Fruit fly (Drosophila melanogaster) whole organism, prepupa: Measurements from ENCODE around the gene rump.

Source experiments
- CG11294 ChIP-seq: fragments of 200-800 bp; sonication (Bioruptor generic); IDR thresholded peaks from 2 replicates; pipeline ENCODE4 v1.3.6; 2022; ENCODE audit warnings: missing biosample characterization, missing genetic modification characterization
- CG11762 ChIP-seq: fragments of 200-800 bp; sonication (Bioruptor generic); optimal IDR thresholded peaks from 3 replicates; lab custom pipeline; 2016; ENCODE audit warnings: missing biosample characterization, missing genetic modification characterization; ENCODE audit not compliant: insufficient read depth
- CG15336 ChIP-seq: fragments of 200-800 bp; sonication (Bioruptor generic); IDR thresholded peaks from 2 replicates; pipeline ENCODE4 v1.3.6; 2022; ENCODE audit warnings: missing biosample characterization, missing genetic modification characterization
- CG1621 ChIP-seq: fragments of 200-800 bp; sonication (Bioruptor generic); optimal IDR thresholded peaks from 3 replicates; lab custom pipeline; 2018; ENCODE audit warnings: missing biosample characterization, mild to moderate bottlenecking, missing genetic modification characterization
- CG16779 ChIP-seq: fragments of 200-800 bp; sonication (Bioruptor generic); optimal IDR thresholded peaks from 3 replicates; lab custom pipeline; 2017; ENCODE audit warnings: missing biosample characterization, mild to moderate bottlenecking, missing genetic modification characterization
- CG3032 ChIP-seq: fragments of 200-800 bp; optimal IDR thresholded peaks from 2 replicates; lab custom pipeline; 2019; ENCODE audit warnings: missing biosample characterization, mild to moderate bottlenecking, missing genetic modification characterization, moderate library complexity
- CG31627 ChIP-seq: fragments of 200-800 bp; sonication (Bioruptor generic); optimal IDR thresholded peaks from 3 replicates; lab custom pipeline; 2016; ENCODE audit warnings: missing biosample characterization, missing genetic modification characterization
- CG34406 ChIP-seq: fragments of 200-800 bp; sonication (Bioruptor generic); optimal IDR thresholded peaks from 3 replicates; lab custom pipeline; 2016; ENCODE audit warnings: missing biosample characterization, missing genetic modification characterization
- CG4318 ChIP-seq: fragments of 200-800 bp; sonication (Bioruptor generic); optimal IDR thresholded peaks from 3 replicates; lab custom pipeline; 2017; ENCODE audit warnings: missing biosample characterization, mild to moderate bottlenecking, missing genetic modification characterization
- CG6163 ChIP-seq: fragments of 200-800 bp; sonication (Bioruptor generic); IDR thresholded peaks from 3 replicates; pipeline ENCODE4 v1.3.6; 2022; ENCODE audit warnings: missing biosample characterization, missing genetic modification characterization
- CG6792 ChIP-seq: fragments of 200-800 bp; sonication (Bioruptor generic); optimal IDR thresholded peaks from 3 replicates; lab custom pipeline; 2016; ENCODE audit warnings: missing biosample characterization, missing genetic modification characterization
- CG6808 ChIP-seq: fragments of 200-800 bp; sonication (Bioruptor generic); optimal IDR thresholded peaks from 3 replicates; lab custom pipeline; 2017; ENCODE audit warnings: missing biosample characterization, missing genetic modification characterization, mild to moderate bottlenecking, moderate library complexity, missing genetic modification reagents
- CG6854 ChIP-seq: fragments of 200-800 bp; sonication (Bioruptor generic); optimal IDR thresholded peaks from 2 replicates; lab custom pipeline; 2017; ENCODE audit warnings: missing biosample characterization, mild to moderate bottlenecking, missing genetic modification characterization
- CG7368 ChIP-seq: fragments of 200-800 bp; sonication (Bioruptor generic); optimal IDR thresholded peaks from 3 replicates; lab custom pipeline; 2016; ENCODE audit warnings: missing biosample characterization, missing genetic modification characterization
- CG8119 ChIP-seq: fragments of 200-800 bp; sonication (Bioruptor generic); IDR thresholded peaks from 3 replicates; pipeline ENCODE4 v1.3.6; 2022; ENCODE audit warnings: missing biosample characterization, missing genetic modification characterization
- CG8319 ChIP-seq: fragments of 200-800 bp; sonication (Bioruptor generic); optimal IDR thresholded peaks from 3 replicates; lab custom pipeline; 2016; ENCODE audit warnings: missing biosample characterization, missing genetic modification characterization
- CG9139 ChIP-seq: fragments of 200-800 bp; sonication (Bioruptor generic); optimal IDR thresholded peaks from 3 replicates; lab custom pipeline; 2017; ENCODE audit warnings: missing biosample characterization, mild to moderate bottlenecking, missing genetic modification characterization
- Eip78C ChIP-seq: fragments of 200-800 bp; sonication (Bioruptor generic); peaks from one replicate; lab custom pipeline; 2016; ENCODE audit warnings: missing biosample characterization, missing genetic modification characterization
- Gug ChIP-seq: fragments of 200-800 bp; sonication (Bioruptor generic); IDR thresholded peaks from 2 replicates; pipeline ENCODE4 v1.3.6; 2022; ENCODE audit warnings: missing biosample characterization, missing genetic modification characterization
- Hr38 ChIP-seq: sonication (Bioruptor generic); optimal IDR thresholded peaks from 2 replicates; lab custom pipeline; 2016; ENCODE audit warnings: missing biosample characterization, missing genetic modification characterization
- Hr39 ChIP-seq: fragments of 200-800 bp; sonication (Bioruptor generic); optimal IDR thresholded peaks from 2 replicates; lab custom pipeline; 2016; ENCODE audit warnings: missing biosample characterization, missing genetic modification characterization
- Hr4 ChIP-seq: fragments of 200-800 bp; sonication (Bioruptor generic); optimal IDR thresholded peaks from 3 replicates; lab custom pipeline; 2016; ENCODE audit warnings: missing biosample characterization, missing genetic modification characterization
- Met ChIP-seq: fragments of 200-800 bp; sonication (Bioruptor generic); optimal IDR thresholded peaks from 3 replicates; lab custom pipeline; 2016; ENCODE audit warnings: missing biosample characterization, missing genetic modification characterization
- OdsH ChIP-seq: fragments of 200-800 bp; sonication (Bioruptor generic); optimal IDR thresholded peaks from 3 replicates; lab custom pipeline; 2016; ENCODE audit warnings: missing biosample characterization, missing genetic modification characterization
- Sox102F ChIP-seq: fragments of 200-800 bp; sonication (Bioruptor generic); optimal IDR thresholded peaks from 2 replicates; lab custom pipeline; 2016; ENCODE audit warnings: missing biosample characterization, mild to moderate bottlenecking, missing genetic modification characterization
- Sox14 ChIP-seq: fragments of 200-800 bp; sonication (Bioruptor generic); optimal IDR thresholded peaks from 3 replicates; lab custom pipeline; 2016; ENCODE audit warnings: missing biosample characterization, missing genetic modification characterization
- Sox15 ChIP-seq: fragments of 200-800 bp; sonication (Bioruptor generic); optimal IDR thresholded peaks from 3 replicates; lab custom pipeline; 2016; ENCODE audit warnings: missing biosample characterization, missing genetic modification characterization
- cyc ChIP-seq: fragments of 200-800 bp; sonication (Bioruptor generic); optimal IDR thresholded peaks from 3 replicates; lab custom pipeline; 2016; ENCODE audit warnings: missing biosample characterization, missing genetic modification characterization
- dsx ChIP-seq: fragments of 200-800 bp; optimal IDR thresholded peaks from 3 replicates; lab custom pipeline; 2019; ENCODE audit warnings: missing biosample characterization, mild to moderate bottlenecking, missing genetic modification characterization, moderate library complexity; ENCODE audit not compliant: poor library complexity, severe bottlenecking
- esn ChIP-seq: fragments of 200-800 bp; sonication (Bioruptor generic); optimal IDR thresholded peaks from 2 replicates; lab custom pipeline; 2016; ENCODE audit warnings: missing biosample characterization, mild to moderate bottlenecking, missing genetic modification characterization, moderate library complexity
- fkh ChIP-seq: fragments of 200-800 bp; sonication (Bioruptor generic); optimal IDR thresholded peaks from 3 replicates; lab custom pipeline; 2017; ENCODE audit warnings: missing biosample characterization, mild to moderate bottlenecking, missing genetic modification characterization, moderate library complexity
- lz ChIP-seq: fragments of 200-800 bp; sonication (Bioruptor generic); optimal IDR thresholded peaks from 3 replicates; lab custom pipeline; 2016; ENCODE audit warnings: missing biosample characterization, missing genetic modification characterization
- svp ChIP-seq: fragments of 200-800 bp; sonication (Bioruptor generic); peaks from one replicate; lab custom pipeline; 2016; ENCODE audit warnings: missing biosample characterization, missing genetic modification characterization
- topi ChIP-seq: fragments of 200-800 bp; sonication (Bioruptor generic); optimal IDR thresholded peaks from 3 replicates; lab custom pipeline; 2016; ENCODE audit warnings: missing biosample characterization, missing genetic modification characterization

The rump gene

DNA sequence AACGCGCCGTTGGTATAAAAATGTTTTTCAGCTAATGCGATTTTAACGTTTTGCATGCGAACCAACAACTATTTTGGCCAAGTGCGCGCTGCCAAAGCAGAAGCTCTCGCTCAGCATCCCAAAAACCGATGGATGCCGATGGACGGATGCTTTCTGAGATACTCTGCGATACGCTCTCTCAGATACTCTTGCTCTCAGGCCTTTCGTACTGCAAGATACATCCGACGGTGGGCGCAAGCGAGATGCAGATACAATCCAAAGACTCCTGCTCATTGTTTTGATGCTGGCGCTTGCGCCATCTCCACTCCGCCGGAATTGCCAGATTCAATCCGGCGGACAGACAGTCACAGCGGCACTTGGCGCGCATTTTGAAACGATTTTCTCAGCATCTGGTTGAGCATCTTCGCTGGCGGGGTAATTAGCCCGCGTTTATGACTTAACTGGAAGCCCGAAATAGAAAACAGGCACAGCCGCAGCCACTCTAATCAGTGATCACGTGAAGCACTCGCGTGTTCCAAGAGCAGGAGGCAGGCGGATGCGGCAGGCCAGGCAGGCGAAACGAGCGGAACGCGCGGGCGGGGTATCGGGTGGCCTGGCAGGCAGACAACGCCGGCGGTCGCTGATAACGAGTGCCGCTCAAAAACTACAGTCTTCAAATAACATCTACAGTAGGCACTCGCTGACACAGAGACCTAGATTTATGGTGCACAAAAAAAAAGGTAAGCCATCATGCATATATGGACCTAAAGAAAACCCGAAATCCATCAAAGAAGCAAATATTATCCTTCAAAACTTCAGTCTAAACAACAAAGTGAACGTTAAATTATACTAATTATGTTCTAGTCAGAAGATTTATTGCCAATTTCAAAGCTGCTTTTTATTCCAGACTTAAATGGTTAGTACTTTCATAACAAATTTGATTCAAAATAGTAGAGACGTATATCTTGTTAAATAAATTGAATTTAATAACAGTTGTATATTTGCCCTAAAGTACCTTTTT lies 16.2 kb downstream of the rump start, which contains the start of gene CG16779 (continued):
- peak; percentile 29 for TF ChIP-seq CG6792 (GFP tag; lab: Kevin White, UChicago)

DNA sequence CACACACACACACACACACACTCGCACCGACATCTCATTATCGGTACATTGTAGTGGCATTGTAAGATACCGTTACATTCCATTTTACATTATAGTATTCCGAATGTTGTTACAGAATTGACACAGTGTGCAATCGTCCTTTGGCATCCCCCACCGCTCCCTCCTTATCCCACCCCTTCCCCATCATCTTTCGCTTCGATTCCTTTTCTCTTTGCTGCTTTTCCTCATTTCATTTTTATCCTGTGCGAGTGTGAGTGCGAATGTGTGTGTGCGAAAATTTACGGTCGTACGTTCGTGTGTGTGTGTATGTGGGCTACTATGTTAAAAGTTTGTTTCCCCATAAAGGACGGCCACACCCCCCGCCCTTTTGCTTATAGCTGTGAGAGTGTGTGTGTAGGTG lies 18.0 kb downstream of the rump start:
- no peak for TF ChIP-seq CG34406 (GFP tag; lab: Kevin White, UChicago)
- TF ChIP-seq CG6163 (GFP tag; lab: Robert Waterston, UW) = no peak
- no peak for TF ChIP-seq CG6808 (GFP tag; lab: Kevin White, UChicago)
- no peak for TF ChIP-seq svp (GFP tag; lab: Kevin White, UChicago)
- TF ChIP-seq dsx (GFP tag; lab: Kevin White, UChicago) = no peak
- TF ChIP-seq Sox14 = no peak
- TF ChIP-seq CG11294 = no peak
- no peak for TF ChIP-seq topi (GFP tag; lab: Kevin White, UChicago)
- TF ChIP-seq CG16779 (tag; lab: Kevin White, UChicago) = no peak
- no peak for TF ChIP-seq esn (GFP tag; lab: Kevin White, UChicago)
- no peak for TF ChIP-seq Hr39
- no peak for TF ChIP-seq OdsH
- no peak for TF ChIP-seq CG11762
- TF ChIP-seq CG3032 = no peak
- TF ChIP-seq Met (GFP tag; lab: Kevin White, UChicago) = no peak
- TF ChIP-seq CG6854 (GFP tag; lab: Kevin White, UChicago) = no peak

DNA sequence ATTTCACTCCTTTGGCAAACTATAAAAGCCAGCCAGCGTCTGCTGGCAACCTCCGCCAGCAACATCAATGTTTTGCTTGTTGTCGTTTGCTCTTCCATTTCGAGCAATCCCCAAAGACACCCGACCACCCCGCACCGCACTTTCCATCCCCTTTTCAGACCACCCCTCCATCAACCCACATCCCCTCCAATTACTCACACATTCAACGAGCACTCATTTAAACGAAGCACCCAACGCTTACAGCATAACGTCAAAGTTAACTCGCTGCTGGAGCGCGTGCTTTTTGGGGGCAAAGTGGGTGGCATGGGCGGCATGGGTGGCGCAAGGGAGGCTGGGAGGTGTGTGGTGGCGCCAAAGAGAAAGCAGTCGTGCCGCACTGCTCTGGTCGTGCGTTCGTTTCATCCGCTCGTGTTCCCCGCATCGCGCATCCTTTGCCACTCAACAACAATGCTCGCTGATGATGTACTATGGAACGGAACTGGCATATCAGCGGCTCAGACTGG lies 19.0 kb downstream of the rump start:
- TF ChIP-seq Gug (GFP tag; lab: Robert Waterston, UW) (0 out of 2 replicates have a peak, but pooled peaks have one; percentile 8), CG6854 (GFP tag; lab: Kevin White, UChicago) (peak; percentile 31), CG1621 (tag; lab: Kevin White, UChicago) (no peak), CG7368 (GFP tag; lab: Kevin White, UChicago) (peak; percentile 12), fkh (GFP tag; lab: Kevin White, UChicago) (peak; percentile 1), Hr4 (GFP tag; lab: Kevin White, UChicago) (no peak)

DNA sequence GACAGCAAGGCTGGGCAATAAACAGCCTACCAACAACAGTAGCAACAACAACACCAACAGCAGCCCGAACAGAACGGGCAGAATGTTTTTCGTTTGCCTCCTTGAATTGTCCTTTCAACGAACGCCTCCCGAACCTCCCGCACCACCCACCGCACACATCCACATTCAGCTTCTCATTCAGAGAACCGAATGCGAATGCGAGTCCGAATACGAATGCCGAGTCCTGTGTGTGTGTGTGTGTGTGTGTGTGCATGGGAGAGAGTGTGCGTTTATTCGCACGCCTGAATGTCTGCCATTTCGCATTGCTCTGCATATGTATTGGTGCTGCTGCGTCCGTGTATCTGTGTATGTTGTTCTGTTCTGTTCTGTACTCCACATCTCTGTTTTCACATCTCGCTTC lies 21.6 kb downstream of the rump start:
- TF ChIP-seq Sox15 (GFP tag; lab: Kevin White, UChicago) (no peak), CG15336 (GFP tag; lab: Robert Waterston, UW) (no peak), fkh (GFP tag; lab: Kevin White, UChicago) (no peak), CG6808 (GFP tag; lab: Kevin White, UChicago) (no peak), CG4318 (GFP tag; lab: Kevin White, UChicago) (no peak), Sox14 (no peak), Met (GFP tag; lab: Kevin White, UChicago) (no peak), Sox102F (GFP tag; lab: Kevin White, UChicago) (no peak), CG8119 (GFP tag; lab: Robert Waterston, UW) (no peak), esn (GFP tag; lab: Kevin White, UChicago) (no peak), Hr4 (GFP tag; lab: Kevin White, UChicago) (no peak), CG7368 (GFP tag; lab: Kevin White, UChicago) (no peak), Hr38 (GFP tag; lab: Kevin White, UChicago) (no peak), CG1621 (tag; lab: Kevin White, UChicago) (no peak), CG8319 (no peak), CG11294 (no peak)

DNA sequence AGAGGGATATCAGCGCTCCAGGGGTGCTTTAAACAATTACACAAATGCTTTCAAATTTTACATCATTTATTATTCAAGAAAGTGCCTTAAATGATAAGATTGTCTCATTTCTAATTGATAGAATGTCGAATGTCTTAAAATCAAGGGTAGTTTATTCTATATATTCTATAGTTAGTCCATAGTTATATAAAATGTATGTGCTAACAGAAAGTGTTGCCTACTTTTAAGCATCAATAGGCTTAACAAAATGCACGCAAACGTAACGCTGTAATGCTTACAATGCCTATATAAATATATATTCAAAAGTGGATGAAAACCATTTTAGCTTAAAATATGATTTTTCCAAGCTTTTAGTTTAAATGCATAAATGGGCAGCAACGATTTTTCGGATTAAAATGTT lies 22.2 kb downstream of the rump start:
- TF ChIP-seq CG9139 (GFP tag; lab: Kevin White, UChicago) = no peak
- no peak for TF ChIP-seq CG31627 (GFP tag; lab: Kevin White, UChicago)
- TF ChIP-seq CG16779 (tag; lab: Kevin White, UChicago) = no peak
- TF ChIP-seq cyc = no peak
- no peak for TF ChIP-seq lz
- TF ChIP-seq Eip78C (GFP tag; lab: Kevin White, UChicago) = peak; percentile 65
- no peak for TF ChIP-seq Hr39
- no peak for TF ChIP-seq CG3032
- TF ChIP-seq CG7368 (GFP tag; lab: Kevin White, UChicago) = no peak
